Worm (Caenorhabditis elegans): Measurements from ENCODE around the gene unc-27.

DNA sequence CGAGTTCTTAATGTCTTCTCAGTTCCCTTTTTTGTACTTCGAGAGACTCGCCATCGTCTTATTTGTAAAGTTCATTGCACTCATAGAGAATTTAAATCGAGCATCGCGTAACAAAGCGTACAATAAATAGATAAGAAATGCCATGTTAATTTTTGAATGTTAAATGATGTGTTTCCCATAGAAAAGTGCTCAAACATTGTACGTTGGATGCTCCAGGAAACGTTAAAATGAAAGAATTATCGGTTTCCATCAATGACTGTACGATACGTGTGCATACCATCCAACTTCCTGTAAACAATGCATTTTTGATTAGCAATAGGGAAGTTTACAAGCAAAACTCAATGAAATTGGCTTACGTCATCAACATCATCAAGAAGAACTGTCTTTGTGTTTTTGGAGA is 31.4 kb downstream of the unc-27 start:
- TF ChIP-seq nhr-25 (tag; optimal IDR thresholded peaks at IDR 0.05) (no peak), elt-1 (tag; optimal IDR thresholded peaks at IDR 0.05) (no peak), mdl-1 (tag; optimal IDR thresholded peaks at IDR 0.05) (no peak), egl-27 (tag; optimal IDR thresholded peaks at IDR 0.05) (no peak), nhr-77 (tag; optimal IDR thresholded peaks at IDR 0.05) (no peak), pha-4 (tag; optimal IDR thresholded peaks at IDR 0.05) (peak; percentile 31), aly-2 (tag; optimal IDR thresholded peaks at IDR 0.05) (no peak), snpc-4 (tag; optimal IDR thresholded peaks at IDR 0.05) (no peak)

Measured in whole organism, L3 larva.